Fruit fly (Drosophila melanogaster): ENCODE results near the gene wake.

DNA sequence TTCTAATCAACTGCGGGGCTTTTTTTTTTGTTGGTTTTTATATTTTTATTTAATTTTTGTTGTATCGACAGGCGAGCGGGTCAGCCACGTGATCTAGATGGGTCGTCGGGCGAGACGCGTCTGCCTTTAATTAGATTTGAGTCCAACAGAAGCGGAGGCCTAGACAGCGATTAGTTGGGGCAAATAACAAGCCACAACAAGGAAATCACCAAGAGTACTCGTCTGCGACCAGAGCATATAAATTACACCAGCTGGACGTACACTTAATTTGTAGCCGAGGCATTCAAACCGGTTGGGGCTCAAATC lies 45.3 kb downstream of the wake start:
- TF ChIP-seq wdn (GFP tag; IDR thresholded peaks at IDR 0.05) = no peak
- no peak for TF ChIP-seq lbe (GFP tag; optimal IDR thresholded peaks at IDR 0.05)
- no peak for TF ChIP-seq ftz-f1 (GFP tag; optimal IDR thresholded peaks at IDR 0.05)
